Fruit fly (Drosophila melanogaster): ENCODE data around the gene CG12985.
A peak's percentile ranks its signal among the peaks of the same experiment; 100 is the strongest.

Gene CG12985

DNA sequence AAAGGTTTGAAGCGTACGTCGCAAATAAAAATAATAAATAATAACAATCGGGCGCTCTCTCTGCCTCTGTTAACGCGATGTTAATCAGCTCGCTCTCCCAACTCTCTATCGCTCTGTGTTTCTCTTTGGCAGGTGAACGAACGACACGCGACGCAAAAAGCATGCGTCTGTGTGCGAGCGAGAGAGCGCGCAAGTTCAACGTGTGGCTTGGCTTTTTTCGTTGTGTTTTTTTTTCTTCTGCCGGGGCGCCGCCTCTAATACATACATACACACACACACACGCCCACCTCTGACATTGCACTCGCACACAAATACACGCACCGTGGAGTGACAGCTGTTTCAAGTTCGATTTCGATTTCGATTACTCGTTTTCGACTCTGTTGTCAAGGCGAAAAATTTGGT, 4.9 kb upstream of the CG12985 start (continued):
- TF ChIP-seq CG12942 (GFP tag; optimal IDR thresholded peaks at IDR 0.05) (no peak), CG17186 (GFP tag; optimal IDR thresholded peaks at IDR 0.05) (peak; percentile 56), sqz (GFP tag; optimal IDR thresholded peaks at IDR 0.05) (peak; percentile 97), CG3163 (GFP tag; optimal IDR thresholded peaks at IDR 0.05) (peak; percentile 74), Taf1 (GFP tag; IDR thresholded peaks at IDR 0.05) (no peak), Hr51 (GFP tag; optimal IDR thresholded peaks at IDR 0.05) (no peak), ewg (GFP tag; optimal IDR thresholded peaks at IDR 0.05) (peak; percentile 50), unc-4 (GFP tag; IDR thresholded peaks at IDR 0.05; ENCODE audit: partially characterized antibody) (peak; percentile 36; the same call in 1 of the 2 replicates), sim (GFP tag; IDR thresholded peaks at IDR 0.05) (no peak)

DNA sequence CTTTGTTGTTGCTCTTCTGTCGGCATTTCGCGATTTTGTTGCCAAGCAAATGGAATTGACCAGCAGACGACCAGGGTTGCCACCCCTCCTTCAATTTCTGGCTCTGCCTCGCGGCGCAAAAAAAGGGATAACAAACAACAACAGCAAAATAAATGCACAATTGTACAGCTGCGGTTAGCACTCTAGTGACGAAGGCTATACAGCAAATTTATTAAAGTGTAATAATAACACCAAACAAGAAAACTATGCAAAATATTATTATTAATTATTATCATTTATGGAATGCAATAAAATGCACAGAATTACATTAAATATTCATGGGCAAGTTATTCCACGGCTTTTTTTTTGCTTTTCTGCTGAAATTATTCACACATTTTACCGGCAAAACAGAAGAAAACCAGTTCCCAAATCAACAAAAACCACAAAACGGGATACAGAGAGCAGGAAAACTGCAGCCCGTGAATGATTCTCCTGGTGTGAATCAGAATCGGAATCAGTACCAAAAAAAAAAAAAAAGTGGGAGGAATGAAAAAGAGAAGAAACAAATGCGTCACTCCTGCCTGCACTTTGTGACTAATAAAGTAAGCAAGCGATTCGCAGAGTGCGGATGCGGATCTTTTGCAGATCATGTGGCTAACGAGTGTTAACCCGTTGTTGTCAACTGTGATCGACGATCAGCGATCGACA, 4.2 kb upstream of the CG12985 start:
- no peak for TF ChIP-seq ci (GFP tag; IDR thresholded peaks at IDR 0.05)
- no peak for TF ChIP-seq CG15514 (GFP tag; optimal IDR thresholded peaks at IDR 0.05)
- no peak for TF ChIP-seq da (GFP tag; optimal IDR thresholded peaks at IDR 0.05)
- TF ChIP-seq CG9215 (GFP tag; IDR thresholded peaks at IDR 0.05) = no peak
- no peak for TF ChIP-seq tup (GFP tag; optimal IDR thresholded peaks at IDR 0.05)
- no peak for TF ChIP-seq CG11695 (GFP tag; IDR thresholded peaks at IDR 0.05)
- no peak for TF ChIP-seq hbn (GFP tag; IDR thresholded peaks at IDR 0.05; ENCODE audit: partially characterized antibody)
- TF ChIP-seq gsb (GFP tag; IDR thresholded peaks at IDR 0.05) = no peak
- TF ChIP-seq Hr51 (GFP tag; optimal IDR thresholded peaks at IDR 0.05) = peak in 1 of 2 experiments; percentile 7
- no peak for TF ChIP-seq CHES-1-like (GFP tag; optimal IDR thresholded peaks at IDR 0.05)
- no peak for TF ChIP-seq CG8359 (GFP tag; optimal IDR thresholded peaks at IDR 0.05; ENCODE audit: borderline replicate concordance)
- TF ChIP-seq ro (GFP tag; IDR thresholded peaks at IDR 0.05) = no peak
- TF ChIP-seq sima (GFP tag; optimal IDR thresholded peaks at IDR 0.05) = no peak
- TF ChIP-seq lbe (GFP tag; optimal IDR thresholded peaks at IDR 0.05) = peak; percentile 65
- TF ChIP-seq CG11504 (tag; optimal IDR thresholded peaks at IDR 0.05) = peak; percentile 3
- TF ChIP-seq CG14441 (GFP tag; IDR thresholded peaks at IDR 0.05) = no peak
- no peak for TF ChIP-seq peb (GFP tag; IDR thresholded peaks at IDR 0.05)
- TF ChIP-seq caup (GFP tag; optimal IDR thresholded peaks at IDR 0.05; ENCODE audit: severe bottlenecking) = no peak
- TF ChIP-seq ham (GFP tag; IDR thresholded peaks at IDR 0.05) = no peak
- no peak for TF ChIP-seq sim (GFP tag; IDR thresholded peaks at IDR 0.05)
- no peak for TF ChIP-seq fd3F (GFP tag; optimal IDR thresholded peaks at IDR 0.05)
- no peak for TF ChIP-seq Sry-δ (GFP tag; optimal IDR thresholded peaks at IDR 0.05)
- no peak for TF ChIP-seq CG8089 (GFP tag; optimal IDR thresholded peaks at IDR 0.05)
- no peak for TF ChIP-seq CG10565 (GFP tag; optimal IDR thresholded peaks at IDR 0.05)
- TF ChIP-seq p53 (GFP tag; optimal IDR thresholded peaks at IDR 0.05) = no peak
- no peak for TF ChIP-seq CG32767 (GFP tag; IDR thresholded peaks at IDR 0.05)
- no peak for TF ChIP-seq jing (GFP tag; optimal IDR thresholded peaks at IDR 0.05)
- TF ChIP-seq lmd (GFP tag; IDR thresholded peaks at IDR 0.05) = no peak
- no peak for TF ChIP-seq CG9437 (GFP tag; optimal IDR thresholded peaks at IDR 0.05)
- no peak for TF ChIP-seq Six4 (GFP tag; optimal IDR thresholded peaks at IDR 0.05)
- TF ChIP-seq bsh (GFP tag; optimal IDR thresholded peaks at IDR 0.05) = peak in 1 of 2 experiments; percentile 38
- no peak for TF ChIP-seq NK7.1 (GFP tag; optimal IDR thresholded peaks at IDR 0.05)
- TF ChIP-seq B-H1 (GFP tag; IDR thresholded peaks at IDR 0.05) = no peak
- TF ChIP-seq CG12236 (GFP tag; optimal IDR thresholded peaks at IDR 0.05) = no peak
- TF ChIP-seq D19A (tag; optimal IDR thresholded peaks at IDR 0.05) = no peak
- peak; percentile 10 for TF ChIP-seq gem (tag; optimal IDR thresholded peaks at IDR 0.05)
- TF ChIP-seq kay (GFP tag; optimal IDR thresholded peaks at IDR 0.05) = no peak
- TF ChIP-seq CG9797 (GFP tag; optimal IDR thresholded peaks at IDR 0.05) = no peak
- TF ChIP-seq CG32532 (GFP tag; IDR thresholded peaks at IDR 0.05) = no peak
- no peak for TF ChIP-seq CG13287 (GFP tag; IDR thresholded peaks at IDR 0.05; ENCODE audit: partially characterized antibody)
- no peak for TF ChIP-seq Lpt (GFP tag; optimal IDR thresholded peaks at IDR 0.05)
- TF ChIP-seq Nf-YA (GFP tag; IDR thresholded peaks at IDR 0.05) = no peak

Measured in whole organism, embryonic.